Fruit fly (Drosophila melanogaster): ENCODE measurements around the gene CG1236.

CG1236 gene

dm6 chr3R:5758624-5759209 is 22.2 kb downstream of the CG1236 start, which contains the start of gene Sec8 (continued):
- peak; percentile 87 for TF ChIP-seq Dp (GFP tag; optimal IDR thresholded peaks at IDR 0.05)
- no peak for TF ChIP-seq fd102C (GFP tag; optimal IDR thresholded peaks at IDR 0.05)
- TF ChIP-seq Fer2 (tag; optimal IDR thresholded peaks at IDR 0.05): no peak
- TF ChIP-seq phol (tag; optimal IDR thresholded peaks at IDR 0.05): peak; percentile 53
- TF ChIP-seq Hand (GFP tag; optimal IDR thresholded peaks at IDR 0.05): no peak
- TF ChIP-seq sob (GFP tag; IDR thresholded peaks at IDR 0.05): no peak; the same call in 1 of the 2 replicates
- TF ChIP-seq ind (GFP tag; optimal IDR thresholded peaks at IDR 0.05): peak; percentile 21

dm6 chr3R:5760980-5761379 is 24.4 kb downstream of the CG1236 start:
- no peak for TF ChIP-seq tx (GFP tag; optimal IDR thresholded peaks at IDR 0.05)
- no peak for TF ChIP-seq ase (GFP tag; IDR thresholded peaks at IDR 0.05)
- no peak for TF ChIP-seq dpn (GFP tag; optimal IDR thresholded peaks at IDR 0.05)
- peak; percentile 39 for TF ChIP-seq CG6813 (GFP tag; optimal IDR thresholded peaks at IDR 0.05)
- no peak for TF ChIP-seq CG13296 (GFP tag; optimal IDR thresholded peaks at IDR 0.05)
- no peak for TF ChIP-seq ara (GFP tag; IDR thresholded peaks at IDR 0.05)
- peak; percentile 39 for TF ChIP-seq ac (GFP tag; optimal IDR thresholded peaks at IDR 0.05)
- TF ChIP-seq Dll (GFP tag; IDR thresholded peaks at IDR 0.05; ENCODE audit: partially characterized antibody): no peak
- TF ChIP-seq Nf-YC (tag; optimal IDR thresholded peaks at IDR 0.05): no peak
- TF ChIP-seq Asciz (GFP tag; optimal IDR thresholded peaks at IDR 0.05): no peak
- no peak for TF ChIP-seq CG10565 (GFP tag; optimal IDR thresholded peaks at IDR 0.05)
- TF ChIP-seq caup (GFP tag; optimal IDR thresholded peaks at IDR 0.05; ENCODE audit: severe bottlenecking): no peak
- TF ChIP-seq vnd (GFP tag; IDR thresholded peaks at IDR 0.05; ENCODE audit: partially characterized antibody): no peak
- peak; percentile 3 for TF ChIP-seq MTF-1 (GFP tag; optimal IDR thresholded peaks at IDR 0.05; ENCODE audit: borderline replicate concordance)
- no peak for TF ChIP-seq gfzf (GFP tag; optimal IDR thresholded peaks at IDR 0.05)
- no peak for TF ChIP-seq lilli (GFP tag; optimal IDR thresholded peaks at IDR 0.05)
- peak; percentile 27 for TF ChIP-seq CG33557 (GFP tag; optimal IDR thresholded peaks at IDR 0.05)
- TF ChIP-seq CG2202 (tag; optimal IDR thresholded peaks at IDR 0.05): peak; percentile 37
- no peak for TF ChIP-seq HLH3B (GFP tag; IDR thresholded peaks at IDR 0.05)
- TF ChIP-seq Dfd (GFP tag; optimal IDR thresholded peaks at IDR 0.05): no peak
- no peak for TF ChIP-seq pfk (GFP tag; optimal IDR thresholded peaks at IDR 0.05)
- TF ChIP-seq sens (GFP tag): peak; percentile 71
- peak; percentile 46 for TF ChIP-seq dmrt11E (tag; optimal IDR thresholded peaks at IDR 0.05)
- TF ChIP-seq Ptx1 (GFP tag; IDR thresholded peaks at IDR 0.05): no peak
- no peak for TF ChIP-seq Poxn (GFP tag; IDR thresholded peaks at IDR 0.05)
- TF ChIP-seq CG15696 (tag; optimal IDR thresholded peaks at IDR 0.05): peak; percentile 79
- no peak for TF ChIP-seq Mes4 (GFP tag; optimal IDR thresholded peaks at IDR 0.05)
- TF ChIP-seq amos (GFP tag; IDR thresholded peaks at IDR 0.05; ENCODE audit: partially characterized antibody): no peak

- TF ChIP-seq Bgb (GFP tag; IDR thresholded peaks at IDR 0.05; ENCODE audit: partially characterized antibody) (0 out of 2 replicates have a peak, but pooled peaks have one; percentile 23), crol (GFP tag; IDR thresholded peaks at IDR 0.05) (0 out of 2 replicates have a peak, but pooled peaks have one; percentile 28), chm (GFP tag; IDR thresholded peaks at IDR 0.05) (no peak), Gsc (GFP tag; IDR thresholded peaks at IDR 0.05) (no peak), CG9215 (GFP tag; IDR thresholded peaks at IDR 0.05) (no peak), Deaf1 (tag; optimal IDR thresholded peaks at IDR 0.05) (peak; percentile 95), CG31224 (GFP tag; IDR thresholded peaks at IDR 0.05) (peak; percentile 70), CG15601 (tag; optimal IDR thresholded peaks at IDR 0.05) (no peak), CG14441 (GFP tag; IDR thresholded peaks at IDR 0.05) (no peak), CG9932 (GFP tag; IDR thresholded peaks at IDR 0.05) (no peak), CG13624 (GFP tag; optimal IDR thresholded peaks at IDR 0.05) (no peak), CG1647 (GFP tag; optimal IDR thresholded peaks at IDR 0.05) (no peak), NFAT (GFP tag; IDR thresholded peaks at IDR 0.05) (0 out of 2 replicates have a peak, but pooled peaks have one; percentile 9), CG10979 (tag; optimal IDR thresholded peaks at IDR 0.05) (no peak)
Observed at dm6 chr3R:5771614-5772202, 35.2 kb downstream of the CG1236 start.

Data from whole organism, embryonic.